Worm (Caenorhabditis elegans): ENCODE data around the gene math-44.
"Not testable (repeated sequence)": the region's sequence is repeated elsewhere in the genome, so short reads cannot be mapped to it uniquely, and the experiment has no call there.

The math-44 gene

ce11 chrII:2026525-2026924, 37.4 kb downstream of the math-44 start, which contains the start of gene bath-21:
Gene bath-21 (minus strand): TSS chrII:2026625.
- TF ChIP-seq pes-1 (GFP tag; IDR thresholded peaks at IDR 0.05) (no peak), flt-1 (GFP tag; IDR thresholded peaks at IDR 0.05) (no peak), ceh-13 (GFP tag; optimal IDR thresholded peaks at IDR 0.05) (no peak)

ce11 chrII:2028712-2029111, 39.6 kb downstream of the math-44 start, which contains the start of gene bath-1:
Gene bath-1 (minus strand): TSS chrII:2028812.
- no peak for TF ChIP-seq F13C5.2 (tag; optimal IDR thresholded peaks at IDR 0.05)
- TF ChIP-seq scrt-1 (GFP tag; IDR thresholded peaks at IDR 0.05) = no peak
- no peak for TF ChIP-seq tra-4 (tag; optimal IDR thresholded peaks at IDR 0.05)
- no peak for TF ChIP-seq hmbx-1 (tag; optimal IDR thresholded peaks at IDR 0.05)
- TF ChIP-seq ama-1 (optimal IDR thresholded peaks at IDR 0.05) = no peak
- no peak for TF ChIP-seq hmg-4 (GFP tag; optimal IDR thresholded peaks at IDR 0.05)
- no peak for TF ChIP-seq sea-1 (GFP tag; conservative IDR thresholded peaks at IDR 0.05)
- no peak for TF ChIP-seq ceh-36 (tag; optimal IDR thresholded peaks at IDR 0.05)
- no peak for TF ChIP-seq tbx-11 (GFP tag; IDR thresholded peaks at IDR 0.05)
- TF ChIP-seq tbx-37 (GFP tag; conservative IDR thresholded peaks at IDR 0.05) = no peak
- TF ChIP-seq aly-1 (tag; optimal IDR thresholded peaks at IDR 0.05) = no peak
- TF ChIP-seq ceh-13 (GFP tag; optimal IDR thresholded peaks at IDR 0.05) = no peak
- TF ChIP-seq hnd-1 (tag; optimal IDR thresholded peaks at IDR 0.05) = no peak
- TF ChIP-seq ets-7 (tag; optimal IDR thresholded peaks at IDR 0.05) = no peak
- no peak for TF ChIP-seq flt-1 (GFP tag; IDR thresholded peaks at IDR 0.05)
- no peak for TF ChIP-seq pes-1 (GFP tag; IDR thresholded peaks at IDR 0.05)
- TF ChIP-seq B0310.2 (tag; optimal IDR thresholded peaks at IDR 0.05) = no peak

ce11 chrII:2030367-2030766, 41.3 kb downstream of the math-44 start, which contains the start of gene bath-3:
Gene bath-3 (minus strand): TSS chrII:2030467.
- TF ChIP-seq B0310.2 (tag; optimal IDR thresholded peaks at IDR 0.05) (no peak), F13C5.2 (tag; optimal IDR thresholded peaks at IDR 0.05) (no peak), tbx-37 (GFP tag; conservative IDR thresholded peaks at IDR 0.05) (no peak), sea-1 (GFP tag; conservative IDR thresholded peaks at IDR 0.05) (no peak), hnd-1 (tag; optimal IDR thresholded peaks at IDR 0.05) (no peak), ceh-13 (GFP tag; optimal IDR thresholded peaks at IDR 0.05) (no peak), hmbx-1 (tag; optimal IDR thresholded peaks at IDR 0.05) (no peak), ama-1 (optimal IDR thresholded peaks at IDR 0.05) (no peak), scrt-1 (GFP tag; IDR thresholded peaks at IDR 0.05) (no peak), hmg-4 (GFP tag; optimal IDR thresholded peaks at IDR 0.05) (no peak), flt-1 (GFP tag; IDR thresholded peaks at IDR 0.05) (no peak), aly-1 (tag; optimal IDR thresholded peaks at IDR 0.05) (no peak), tbx-11 (GFP tag; IDR thresholded peaks at IDR 0.05) (no peak), ceh-36 (tag; optimal IDR thresholded peaks at IDR 0.05) (no peak), tra-4 (tag; optimal IDR thresholded peaks at IDR 0.05) (no peak), pes-1 (GFP tag; IDR thresholded peaks at IDR 0.05) (no peak), ets-7 (tag; optimal IDR thresholded peaks at IDR 0.05) (no peak)

ce11 chrII:2031852-2032251, 42.7 kb downstream of the math-44 start, which contains the start of gene bath-5:
Gene bath-5 (minus strand): TSS chrII:2031952.
- TF ChIP-seq pes-1 (GFP tag; IDR thresholded peaks at IDR 0.05) (no peak), ama-1 (optimal IDR thresholded peaks at IDR 0.05) (no peak), ets-7 (tag; optimal IDR thresholded peaks at IDR 0.05) (no peak), scrt-1 (GFP tag; IDR thresholded peaks at IDR 0.05) (no peak), tbx-37 (GFP tag; conservative IDR thresholded peaks at IDR 0.05) (no peak), sea-1 (GFP tag; conservative IDR thresholded peaks at IDR 0.05) (no peak), hnd-1 (tag; optimal IDR thresholded peaks at IDR 0.05) (no peak)

- not testable (repeated sequence) for TF ChIP-seq B0310.2 (tag; optimal IDR thresholded peaks at IDR 0.05); hmg-4 (GFP tag; optimal IDR thresholded peaks at IDR 0.05); sea-1 (GFP tag; conservative IDR thresholded peaks at IDR 0.05)
Measured at ce11 chrII:2032282-2032681, 43.2 kb downstream of the math-44 start, which contains the start of gene btb-4. Gene btb-4 (plus strand): TSS chrII:2032316.

- no peak for TF ChIP-seq tbx-11 (GFP tag; IDR thresholded peaks at IDR 0.05)
- no peak for TF ChIP-seq F13C5.2 (tag; optimal IDR thresholded peaks at IDR 0.05)
- no peak for TF ChIP-seq hnd-1 (tag; optimal IDR thresholded peaks at IDR 0.05)
- no peak for TF ChIP-seq aly-1 (tag; optimal IDR thresholded peaks at IDR 0.05)
- TF ChIP-seq flt-1 (GFP tag; IDR thresholded peaks at IDR 0.05) = no peak
Measured at ce11 chrII:2033286-2033685, 44.2 kb downstream of the math-44 start, which contains the start of gene F59H6.14. Gene F59H6.14 (plus strand): TSS chrII:2033586.

- TF ChIP-seq F13C5.2 (tag; optimal IDR thresholded peaks at IDR 0.05) (no peak), ceh-36 (tag; optimal IDR thresholded peaks at IDR 0.05) (no peak), ets-7 (tag; optimal IDR thresholded peaks at IDR 0.05) (no peak), tra-4 (tag; optimal IDR thresholded peaks at IDR 0.05) (no peak), hmg-4 (GFP tag; optimal IDR thresholded peaks at IDR 0.05) (no peak), ceh-13 (GFP tag; optimal IDR thresholded peaks at IDR 0.05) (no peak), hmbx-1 (tag; optimal IDR thresholded peaks at IDR 0.05) (no peak), scrt-1 (GFP tag; IDR thresholded peaks at IDR 0.05) (no peak), aly-1 (tag; optimal IDR thresholded peaks at IDR 0.05) (no peak)
Measured at ce11 chrII:2039288-2039687, 50.2 kb downstream of the math-44 start, which contains the start of gene bath-19. Gene bath-19 (minus strand): TSS chrII:2039388.
